Worm (Caenorhabditis elegans) whole organism, late embryonic: ENCODE measurements around the gene B0546.3.

Experiments used
- C08G9.2 ChIP-seq: sonication (generic microtip); optimal IDR thresholded peaks from 2 replicates; lab custom pipeline; 2016; ENCODE audit warnings: mild to moderate bottlenecking, missing genetic modification characterization, moderate library complexity, missing compliant biosample characterization
- F13H6.1 ChIP-seq: sonication (generic microtip); optimal IDR thresholded peaks from 2 replicates; lab custom pipeline; 2016; ENCODE audit warnings: missing genetic modification characterization, missing compliant biosample characterization
- K02D7.2 ChIP-seq: sonication (generic microtip); optimal IDR thresholded peaks from 2 replicates; lab custom pipeline; 2017; ENCODE audit warnings: mild to moderate bottlenecking, missing genetic modification characterization, missing compliant biosample characterization
- K09A11.1 ChIP-seq: sonication (generic microtip); optimal IDR thresholded peaks from 2 replicates; lab custom pipeline; 2017; ENCODE audit warnings: antibody characterized with exemption, mild to moderate bottlenecking, missing genetic modification characterization, missing compliant biosample characterization; ENCODE audit not compliant: insufficient read depth
- ahr-1 ChIP-seq: sonication (generic microtip); optimal IDR thresholded peaks from 2 replicates; lab custom pipeline; 2016; ENCODE audit warnings: missing genetic modification characterization, missing compliant biosample characterization
- ceh-14 ChIP-seq: sonication (generic microtip); optimal IDR thresholded peaks from 2 replicates; lab custom pipeline; 2016; ENCODE audit warnings: missing genotype, missing genetic modification characterization, missing compliant biosample characterization
- ceh-2 ChIP-seq: sonication (generic microtip); optimal IDR thresholded peaks from 2 replicates; lab custom pipeline; 2016; ENCODE audit warnings: missing genotype, missing genetic modification characterization, missing compliant biosample characterization
- ceh-30 ChIP-seq: fragments of 150-350 bp; optimal IDR thresholded peaks from 2 replicates; lab custom pipeline; 2014; ENCODE audit warnings: missing biosample characterization, missing genetic modification characterization
- ceh-31 ChIP-seq: sonication (generic microtip); optimal IDR thresholded peaks from 2 replicates; lab custom pipeline; 2016; ENCODE audit warnings: missing genetic modification characterization, missing compliant biosample characterization
- ceh-45 ChIP-seq: fragments of 200-800 bp; sonication (Bioruptor generic); IDR thresholded peaks from 2 replicates; pipeline ENCODE4 v1.3.6; 2022; ENCODE audit warnings: missing genetic modification reagents, missing genetic modification characterization, missing compliant biosample characterization
- ceh-48 ChIP-seq: sonication (generic microtip); optimal IDR thresholded peaks from 2 replicates; lab custom pipeline; 2016; ENCODE audit warnings: missing genetic modification characterization, inconsistent platforms, missing compliant biosample characterization
- ceh-6 ChIP-seq: fragments of 200-800 bp; sonication (Bioruptor generic); optimal IDR thresholded peaks from 2 replicates; lab custom pipeline; 2018; ENCODE audit warnings: mild to moderate bottlenecking, missing genetic modification characterization, missing compliant biosample characterization
- ceh-9 ChIP-seq: sonication (generic microtip); optimal IDR thresholded peaks from 2 replicates; lab custom pipeline; 2016; ENCODE audit warnings: mild to moderate bottlenecking, missing genetic modification characterization, inconsistent platforms, missing compliant biosample characterization
- dmd-4 ChIP-seq: sonication (generic microtip); optimal IDR thresholded peaks from 2 replicates; lab custom pipeline; 2016; ENCODE audit warnings: borderline replicate concordance, missing genetic modification characterization, missing compliant biosample characterization
- dve-1 ChIP-seq: sonication (generic microtip); optimal IDR thresholded peaks from 2 replicates; lab custom pipeline; 2017; ENCODE audit warnings: antibody characterized with exemption, mild to moderate bottlenecking, missing genetic modification characterization, missing compliant biosample characterization
- elt-2 ChIP-seq: sonication (generic microtip); optimal IDR thresholded peaks from 2 replicates; lab custom pipeline; 2016; ENCODE audit warnings: missing genetic modification reagents, missing genetic modification characterization, missing compliant biosample characterization
- elt-4 ChIP-seq: sonication (generic microtip); optimal IDR thresholded peaks from 2 replicates; lab custom pipeline; 2016; ENCODE audit warnings: missing genetic modification characterization, missing compliant biosample characterization
- ets-4 ChIP-seq: sonication (generic microtip); optimal IDR thresholded peaks from 2 replicates; lab custom pipeline; 2016; ENCODE audit warnings: missing genetic modification characterization, missing compliant biosample characterization
- fkh-10 ChIP-seq: fragments of 150-350 bp; optimal IDR thresholded peaks from 2 replicates; lab custom pipeline; 2014; ENCODE audit warnings: missing biosample characterization, missing genetic modification reagents, missing genetic modification characterization
- gmeb-2 ChIP-seq: sonication (generic microtip); optimal IDR thresholded peaks from 2 replicates; lab custom pipeline; 2016; ENCODE audit warnings: missing genetic modification characterization, inconsistent platforms, missing compliant biosample characterization
- hlh-13 ChIP-seq: fragments of 200-800 bp; sonication (Bioruptor generic); optimal IDR thresholded peaks from 2 replicates; lab custom pipeline; 2018; ENCODE audit warnings: mild to moderate bottlenecking, missing genetic modification characterization, missing compliant biosample characterization
- hlh-6 ChIP-seq: sonication (generic microtip); optimal IDR thresholded peaks from 2 replicates; lab custom pipeline; 2016; ENCODE audit warnings: missing genotype, missing genetic modification characterization, missing compliant biosample characterization
- hlh-8 ChIP-seq: sonication (generic microtip); optimal IDR thresholded peaks from 2 replicates; lab custom pipeline; 2016; ENCODE audit warnings: missing genotype, missing genetic modification characterization, missing compliant biosample characterization
- madf-2 ChIP-seq: sonication (generic microtip); optimal IDR thresholded peaks from 2 replicates; lab custom pipeline; 2017; ENCODE audit warnings: missing genetic modification characterization, missing compliant biosample characterization
- nfya-1 ChIP-seq: sonication (generic microtip); optimal IDR thresholded peaks from 2 replicates; lab custom pipeline; 2017; ENCODE audit warnings: missing genetic modification characterization, mild to moderate bottlenecking, missing compliant biosample characterization, antibody characterized with exemption, moderate library complexity
- nhr-11 ChIP-seq: fragments of 150-350 bp; optimal IDR thresholded peaks from 2 replicates; lab custom pipeline; 2014; ENCODE audit warnings: missing biosample characterization, missing genetic modification characterization
- nhr-232 ChIP-seq: sonication (generic microtip); optimal IDR thresholded peaks from 2 replicates; lab custom pipeline; 2016; ENCODE audit warnings: missing genetic modification characterization, missing compliant biosample characterization
- npax-4 ChIP-seq: sonication (generic microtip); optimal IDR thresholded peaks from 2 replicates; lab custom pipeline; 2016; ENCODE audit warnings: missing genetic modification characterization, missing compliant biosample characterization
- odd-2 ChIP-seq: sonication (generic microtip); optimal IDR thresholded peaks from 2 replicates; lab custom pipeline; 2017; ENCODE audit warnings: antibody characterized with exemption, mild to moderate bottlenecking, missing genetic modification characterization, missing compliant biosample characterization
- pag-3 ChIP-seq: sonication (generic microtip); optimal IDR thresholded peaks from 2 replicates; lab custom pipeline; 2016; ENCODE audit warnings: missing compliant biosample characterization, missing genetic modification characterization, borderline replicate concordance
- pat-9 ChIP-seq: fragments of 200-800 bp; sonication (Bioruptor generic); optimal IDR thresholded peaks from 2 replicates; lab custom pipeline; 2018; ENCODE audit warnings: mild to moderate bottlenecking, missing genetic modification characterization, moderate library complexity, missing compliant biosample characterization
- pax-1 ChIP-seq: fragments of 150-350 bp; optimal IDR thresholded peaks from 2 replicates; lab custom pipeline; 2014; ENCODE audit warnings: missing biosample characterization, missing genetic modification characterization
- pha-4 ChIP-seq: fragments of 150-350 bp; optimal IDR thresholded peaks from 2 replicates; lab custom pipeline; 2018; ENCODE audit warnings: missing biosample characterization, missing genetic modification reagents, missing genetic modification characterization
- pros-1 ChIP-seq: fragments of 150-350 bp; optimal IDR thresholded peaks from 2 replicates; lab custom pipeline; 2014; ENCODE audit warnings: missing biosample characterization, missing genetic modification reagents, missing genetic modification characterization
- ref-2 ChIP-seq: sonication (generic microtip); optimal IDR thresholded peaks from 2 replicates; lab custom pipeline; 2016; ENCODE audit warnings: missing genetic modification characterization, missing compliant biosample characterization
- rnt-1 ChIP-seq: sonication (generic microtip); optimal IDR thresholded peaks from 2 replicates; lab custom pipeline; 2016; ENCODE audit warnings: missing genetic modification characterization, missing compliant biosample characterization
- sox-2 ChIP-seq: fragments of 200-800 bp; sonication (Bioruptor generic); IDR thresholded peaks from 2 replicates; pipeline ENCODE4 v1.3.6; 2022; ENCODE audit warnings: missing genetic modification reagents, missing genetic modification characterization, missing compliant biosample characterization
- syd-9 ChIP-seq: sonication (generic microtip); optimal IDR thresholded peaks from 2 replicates; lab custom pipeline; 2016; ENCODE audit warnings: mild to moderate bottlenecking, missing genetic modification characterization, moderate library complexity, missing compliant biosample characterization
- tbx-2 ChIP-seq: sonication (generic microtip); optimal IDR thresholded peaks from 2 replicates; lab custom pipeline; 2016; ENCODE audit warnings: missing genetic modification characterization, missing compliant biosample characterization
- unc-3 ChIP-seq, 2 experiments: fragments of 200-800 bp in 1 of 2; sonication (Bioruptor generic) in 1 of 2; sonication (generic microtip) in 1 of 2; conservative IDR thresholded peaks in 1 of 2; optimal IDR thresholded peaks in 1 of 2; 2 replicates each; pipeline versions ENCODE4 v1.3.6 to Lab custom; 2016 to 2022; ENCODE audit warnings: missing compliant biosample characterization in 2 of 2, missing genetic modification characterization in 2 of 2, missing genetic modification reagents in 1 of 2
- unc-42 ChIP-seq: sonication (generic microtip); optimal IDR thresholded peaks from 2 replicates; lab custom pipeline; 2016; ENCODE audit warnings: missing genotype, missing genetic modification characterization, missing compliant biosample characterization
- unc-86 ChIP-seq: sonication (generic microtip); optimal IDR thresholded peaks from 2 replicates; lab custom pipeline; 2016; ENCODE audit warnings: missing genetic modification characterization, missing compliant biosample characterization
- zip-5 ChIP-seq: sonication (generic microtip); optimal IDR thresholded peaks from 2 replicates; lab custom pipeline; 2016; ENCODE audit warnings: missing genetic modification characterization, missing compliant biosample characterization

The B0546.3 gene

ce11 chrIV:3399015-3399722, 16.5 kb upstream of the B0546.3 start, which contains the start of the genes dyf-3 and pdhb-1 (continued):
- TF ChIP-seq pha-4 (tag; lab: Kevin White, UChicago) (no peak), elt-2 (tag; lab: Kevin White, UChicago) (no peak), unc-3 (GFP tag; conservative IDR thresholded peaks at IDR 0.05; lab: Robert Waterston, UW) (no peak), unc-3 (tag; optimal IDR thresholded peaks at IDR 0.05; lab: Kevin White, UChicago) (no peak), K02D7.2 (tag; lab: Kevin White, UChicago) (no peak), odd-2 (no peak), dmd-4 (tag; lab: Kevin White, UChicago) (no peak), ceh-30 (tag; lab: Kevin White, UChicago) (no peak), ceh-2 (no peak), tbx-2 (tag; lab: Kevin White, UChicago) (peak; percentile 1), C08G9.2 (no peak), unc-42 (tag; lab: Kevin White, UChicago) (peak; percentile 5), ets-4 (tag; lab: Kevin White, UChicago) (no peak), ahr-1 (no peak), rnt-1 (tag; lab: Kevin White, UChicago) (no peak), ref-2 (no peak), syd-9 (tag; lab: Kevin White, UChicago) (no peak), hlh-6 (tag; lab: Kevin White, UChicago) (no peak), unc-86 (tag; lab: Kevin White, UChicago) (no peak), npax-4 (tag; lab: Kevin White, UChicago) (no peak), pag-3 (tag; lab: Kevin White, UChicago) (no peak), ceh-9 (tag; lab: Kevin White, UChicago) (no peak), pat-9 (tag; lab: Kevin White, UChicago) (no peak), sox-2 (GFP tag; lab: Robert Waterston, UW) (no peak), elt-4 (tag; lab: Kevin White, UChicago) (no peak), F13H6.1 (tag; lab: Kevin White, UChicago) (no peak), pax-1 (tag; lab: Kevin White, UChicago) (no peak), dve-1 (tag; lab: Kevin White, UChicago) (no peak), ceh-31 (tag; lab: Kevin White, UChicago) (peak; percentile 11), nhr-11 (no peak), madf-2 (no peak), K09A11.1 (no peak), gmeb-2 (tag; lab: Kevin White, UChicago) (peak; percentile 6), zip-5 (tag; lab: Kevin White, UChicago) (no peak), ceh-6 (GFP tag; lab: Kevin White, UChicago) (no peak), hlh-13 (GFP tag; lab: Kevin White, UChicago) (no peak)

ce11 chrIV:3398078-3398477, 15.4 kb upstream of the B0546.3 start:
- no peak for TF ChIP-seq ceh-45
- no peak for TF ChIP-seq pros-1 (tag; lab: Kevin White, UChicago)
- TF ChIP-seq pha-4 (tag; lab: Kevin White, UChicago) = no peak
- TF ChIP-seq fkh-10 = no peak
- no peak for TF ChIP-seq nfya-1 (tag; lab: Kevin White, UChicago)
- TF ChIP-seq ceh-30 (tag; lab: Kevin White, UChicago) = no peak
- no peak for TF ChIP-seq syd-9 (tag; lab: Kevin White, UChicago)
- TF ChIP-seq npax-4 (tag; lab: Kevin White, UChicago) = no peak
- TF ChIP-seq hlh-8 (tag; lab: Kevin White, UChicago) = no peak
- no peak for TF ChIP-seq madf-2
- no peak for TF ChIP-seq elt-2 (tag; lab: Kevin White, UChicago)
- TF ChIP-seq nhr-232 = no peak
- TF ChIP-seq hlh-6 (tag; lab: Kevin White, UChicago) = no peak
- TF ChIP-seq unc-86 (tag; lab: Kevin White, UChicago) = no peak
- TF ChIP-seq ceh-14 (tag; lab: Kevin White, UChicago) = no peak
- TF ChIP-seq odd-2 = no peak
- TF ChIP-seq ceh-48 (tag; lab: Kevin White, UChicago) = no peak
